Fruit fly (Drosophila melanogaster) whole organism, embryonic: ENCODE measurements around the gene dx.

ENCODE experiments used
- CG10147 ChIP-seq: fragments of 200-800 bp; sonication (Bioruptor generic); optimal IDR thresholded peaks from 2 replicates; lab custom pipeline; 2019; ENCODE audit warnings: missing biosample characterization, mild to moderate bottlenecking, missing genetic modification characterization, moderate library complexity
- CG10543 ChIP-seq: fragments of 200-800 bp; sonication (Bioruptor generic); optimal IDR thresholded peaks from 3 replicates; lab custom pipeline; 2017; ENCODE audit warnings: missing biosample characterization, mild to moderate bottlenecking, missing genetic modification characterization, moderate library complexity
- CG10979 ChIP-seq: fragments of 200-800 bp; sonication (Bioruptor generic); optimal IDR thresholded peaks from 2 replicates; lab custom pipeline; 2018; ENCODE audit warnings: missing biosample characterization, mild to moderate bottlenecking, missing genetic modification characterization, moderate library complexity
- CG11093 ChIP-seq: fragments of 200-800 bp; sonication (Bioruptor generic); IDR thresholded peaks from 3 replicates; pipeline ENCODE4 v1.3.6; 2022; ENCODE audit warnings: missing biosample characterization, missing genetic modification characterization
- CG12942 ChIP-seq: fragments of 200-800 bp; sonication (Bioruptor generic); optimal IDR thresholded peaks from 3 replicates; lab custom pipeline; 2016; ENCODE audit warnings: missing biosample characterization, missing genetic modification characterization
- CG14441 ChIP-seq: fragments of 200-800 bp; sonication (Bioruptor generic); IDR thresholded peaks from 2 replicates; pipeline ENCODE4 v1.3.6; 2022; ENCODE audit warnings: missing biosample characterization, missing genetic modification characterization
- CG14667 ChIP-seq: fragments of 200-800 bp; sonication (Bioruptor generic); IDR thresholded peaks from 2 replicates; pipeline ENCODE4 v1.3.6; 2022; ENCODE audit warnings: missing biosample characterization, missing genetic modification characterization
- CG15073 ChIP-seq: fragments of 200-800 bp; sonication (Bioruptor generic); optimal IDR thresholded peaks from 2 replicates; lab custom pipeline; 2016; ENCODE audit warnings: missing biosample characterization, missing genetic modification characterization
- CG15514 ChIP-seq: fragments of 200-800 bp; sonication (Bioruptor generic); optimal IDR thresholded peaks from 3 replicates; lab custom pipeline; 2017; ENCODE audit warnings: missing biosample characterization, missing genetic modification characterization, mild to moderate bottlenecking, moderate library complexity, missing genetic modification reagents
- CG1647 ChIP-seq: fragments of 200-800 bp; sonication (Bioruptor generic); optimal IDR thresholded peaks from 3 replicates; lab custom pipeline; 2016; ENCODE audit warnings: missing biosample characterization, missing genetic modification characterization
- CG17186 ChIP-seq: fragments of 200-800 bp; sonication (Bioruptor generic); optimal IDR thresholded peaks from 3 replicates; lab custom pipeline; 2017; ENCODE audit warnings: missing biosample characterization, missing genetic modification reagents, missing genetic modification characterization
- CG1792 ChIP-seq: fragments of 200-800 bp; sonication (Bioruptor generic); optimal IDR thresholded peaks from 2 replicates; lab custom pipeline; 2016; ENCODE audit warnings: missing biosample characterization, missing genetic modification characterization
- CG18764 ChIP-seq: fragments of 200-800 bp; sonication (Bioruptor generic); optimal IDR thresholded peaks from 3 replicates; lab custom pipeline; 2016; ENCODE audit warnings: missing biosample characterization, missing genetic modification characterization
- CG3407 ChIP-seq: fragments of 200-800 bp; sonication (Bioruptor generic); optimal IDR thresholded peaks from 2 replicates; lab custom pipeline; 2018; ENCODE audit warnings: missing biosample characterization, mild to moderate bottlenecking, missing genetic modification characterization
- CG34376 ChIP-seq: fragments of 200-800 bp; sonication (Bioruptor generic); optimal IDR thresholded peaks from 2 replicates; lab custom pipeline; 2018; ENCODE audit warnings: missing biosample characterization, mild to moderate bottlenecking, missing genetic modification characterization
- CG3726 ChIP-seq: fragments of 200-800 bp; sonication (Bioruptor generic); IDR thresholded peaks from 3 replicates; pipeline ENCODE4, ENCODE4 v1.3.6; 2022; ENCODE audit warnings: missing biosample characterization, missing genetic modification characterization
- CG4617 ChIP-seq: fragments of 200-800 bp; sonication (Bioruptor generic); optimal IDR thresholded peaks from 3 replicates; lab custom pipeline; 2016; ENCODE audit warnings: missing biosample characterization, missing genetic modification characterization, borderline replicate concordance
- CG4730 ChIP-seq: fragments of 200-800 bp; sonication (Bioruptor generic); IDR thresholded peaks from 2 replicates; pipeline ENCODE4 v1.3.6; 2022; ENCODE audit warnings: missing biosample characterization, missing genetic modification characterization
- CG5953 ChIP-seq: fragments of 200-800 bp; sonication (Bioruptor generic); IDR thresholded peaks from 2 replicates; pipeline ENCODE4 v1.3.6; 2022; ENCODE audit warnings: missing biosample characterization, missing genetic modification characterization
- CG6254 ChIP-seq: fragments of 200-800 bp; sonication (Bioruptor generic); optimal IDR thresholded peaks from 3 replicates; lab custom pipeline; 2017; ENCODE audit warnings: mild to moderate bottlenecking, missing biosample characterization, missing genetic modification reagents, missing genetic modification characterization
- CG6272 ChIP-seq: fragments of 200-800 bp; sonication (Bioruptor generic); IDR thresholded peaks from 2 replicates; pipeline ENCODE4 v1.3.6; 2022; ENCODE audit warnings: missing biosample characterization, missing genetic modification characterization
- CG7928 ChIP-seq: fragments of 200-800 bp; sonication (Bioruptor generic); optimal IDR thresholded peaks from 2 replicates; lab custom pipeline; 2017; ENCODE audit warnings: missing biosample characterization, mild to moderate bottlenecking, missing genetic modification characterization
- CG8359 ChIP-seq: fragments of 200-800 bp; sonication (Bioruptor generic); optimal IDR thresholded peaks from 2 replicates; lab custom pipeline; 2017; ENCODE audit warnings: missing biosample characterization, mild to moderate bottlenecking, missing genetic modification characterization, borderline replicate concordance
- Eip74EF ChIP-seq, 2 experiments: fragments of 200-800 bp in 1 of 2; fragments of >200 bp in 1 of 2; sonication (Bioruptor generic) in 1 of 2; optimal IDR thresholded peaks; 2 replicates each; lab custom pipeline; 2017 to 2019; ENCODE audit warnings: missing biosample characterization in 2 of 2, missing genetic modification characterization in 2 of 2, mild to moderate bottlenecking in 1 of 2, moderate library complexity in 1 of 2
- Fer2 ChIP-seq: fragments of 200-800 bp; sonication (Bioruptor generic); optimal IDR thresholded peaks from 2 replicates; lab custom pipeline; 2018; ENCODE audit warnings: missing biosample characterization, mild to moderate bottlenecking, missing genetic modification characterization, moderate library complexity
- GATAe ChIP-seq: fragments of 200-800 bp; sonication (Bioruptor generic); conservative IDR thresholded peaks from 2 replicates; pipeline ENCODE4 v1.3.6; 2022; ENCODE audit warnings: missing biosample characterization, missing genetic modification characterization
- Gug ChIP-seq: fragments of 200-800 bp; sonication (Bioruptor generic); IDR thresholded peaks from 4 replicates; pipeline ENCODE4 v1.3.6; 2022; ENCODE audit warnings: missing biosample characterization, missing genetic modification characterization
- Hr39 ChIP-seq: fragments of >200 bp; optimal IDR thresholded peaks from 2 replicates; lab custom pipeline; 2017
- Hsf ChIP-seq: fragments of 200-800 bp; sonication (Bioruptor generic); optimal IDR thresholded peaks from 3 replicates; lab custom pipeline; 2016; ENCODE audit warnings: missing biosample characterization, missing genetic modification characterization
- NC2β ChIP-seq: fragments of 200-800 bp; sonication (Bioruptor generic); optimal IDR thresholded peaks from 2 replicates; lab custom pipeline; 2016; ENCODE audit warnings: missing biosample characterization, missing genetic modification characterization
- Nf-YC ChIP-seq: fragments of 200-800 bp; optimal IDR thresholded peaks from 3 replicates; lab custom pipeline; 2019; ENCODE audit warnings: missing biosample characterization, mild to moderate bottlenecking, missing genetic modification characterization, moderate library complexity
- Side ChIP-seq: fragments of 200-800 bp; sonication (Bioruptor generic); optimal IDR thresholded peaks from 2 replicates; lab custom pipeline; 2016; ENCODE audit warnings: missing biosample characterization, missing genetic modification characterization
- Ssrp ChIP-seq: fragments of 200-800 bp; sonication (Bioruptor generic); optimal IDR thresholded peaks from 2 replicates; lab custom pipeline; 2018; ENCODE audit warnings: missing biosample characterization, mild to moderate bottlenecking, missing genetic modification characterization, moderate library complexity
- bbx ChIP-seq: fragments of 200-800 bp; sonication (Bioruptor generic); IDR thresholded peaks from 2 replicates; pipeline ENCODE4 v1.3.6; 2022; ENCODE audit warnings: missing biosample characterization, missing genetic modification characterization; ENCODE audit not compliant: partially characterized antibody
- bigmax ChIP-seq: fragments of 200-800 bp; sonication (Bioruptor generic); optimal IDR thresholded peaks from 2 replicates; lab custom pipeline; 2018; ENCODE audit warnings: missing biosample characterization, mild to moderate bottlenecking, missing genetic modification characterization
- cato ChIP-seq: fragments of 200-800 bp; sonication (Bioruptor generic); optimal IDR thresholded peaks from 2 replicates; lab custom pipeline; 2016; ENCODE audit warnings: missing biosample characterization, missing genetic modification characterization, borderline replicate concordance
- chif ChIP-seq, 2 experiments: fragments of 200-800 bp; sonication (Bioruptor generic); optimal IDR thresholded peaks; 3 replicates each; lab custom pipeline; 2016; ENCODE audit warnings: missing biosample characterization in 2 of 2, missing genetic modification characterization in 2 of 2
- crp ChIP-seq, 2 experiments: fragments of 200-800 bp; sonication (Bioruptor generic); optimal IDR thresholded peaks; 2 replicates in 1 of 2; 3 replicates in 1 of 2; lab custom pipeline; 2017; ENCODE audit warnings: missing biosample characterization in 2 of 2, missing genetic modification characterization in 2 of 2, mild to moderate bottlenecking in 1 of 2, moderate library complexity in 1 of 2
- gem ChIP-seq: fragments of 200-800 bp; sonication (Bioruptor generic); optimal IDR thresholded peaks from 2 replicates; lab custom pipeline; 2019; ENCODE audit warnings: missing biosample characterization, mild to moderate bottlenecking, missing genetic modification characterization, moderate library complexity
- h ChIP-seq: fragments of >200 bp; optimal IDR thresholded peaks from 2 replicates; lab custom pipeline; 2017
- hth ChIP-seq: fragments of >200 bp; optimal IDR thresholded peaks from 2 replicates; lab custom pipeline; 2017; ENCODE audit warnings: inconsistent platforms
- lov ChIP-seq, 2 experiments: fragments of 200-800 bp in 1 of 2; fragments of >200 bp in 1 of 2; sonication (Bioruptor generic) in 1 of 2; IDR thresholded peaks in 1 of 2; optimal IDR thresholded peaks in 1 of 2; 2 replicates in 1 of 2; 3 replicates in 1 of 2; pipeline versions ENCODE4 v1.3.6 to Lab custom; 2017 to 2022; ENCODE audit warnings: missing biosample characterization in 1 of 2, missing genetic modification characterization in 1 of 2
- onecut ChIP-seq: fragments of 200-800 bp; sonication (Bioruptor generic); IDR thresholded peaks from 2 replicates; pipeline ENCODE4 v1.3.6; 2022; ENCODE audit warnings: missing biosample characterization, missing genetic modification characterization
- pb ChIP-seq: fragments of 200-800 bp; sonication (Bioruptor generic); optimal IDR thresholded peaks from 3 replicates; lab custom pipeline; 2016; ENCODE audit warnings: missing biosample characterization, missing genetic modification characterization
- repo ChIP-seq: fragments of 200-800 bp; sonication (Bioruptor generic); optimal IDR thresholded peaks from 2 replicates; lab custom pipeline; 2016; ENCODE audit warnings: missing biosample characterization, missing genetic modification characterization
- sens ChIP-seq: fragments of 200-800 bp; sonication (Bioruptor generic); peaks from one replicate; lab custom pipeline; 2016; ENCODE audit warnings: missing biosample characterization, missing genetic modification characterization
- ssp ChIP-seq: fragments of 200-800 bp; sonication (Bioruptor generic); IDR thresholded peaks from 2 replicates; pipeline ENCODE4 v1.3.6; 2022; ENCODE audit warnings: missing biosample characterization, missing genetic modification characterization
- tin ChIP-seq: fragments of 200-800 bp; sonication (Bioruptor generic); optimal IDR thresholded peaks from 3 replicates; lab custom pipeline; 2016; ENCODE audit warnings: missing biosample characterization, missing genetic modification characterization
- z ChIP-seq: fragments of 200-800 bp; sonication (Bioruptor generic); IDR thresholded peaks from 3 replicates; pipeline ENCODE4 v1.3.6; 2022; ENCODE audit warnings: missing biosample characterization, missing genetic modification characterization

dx gene

DNA sequence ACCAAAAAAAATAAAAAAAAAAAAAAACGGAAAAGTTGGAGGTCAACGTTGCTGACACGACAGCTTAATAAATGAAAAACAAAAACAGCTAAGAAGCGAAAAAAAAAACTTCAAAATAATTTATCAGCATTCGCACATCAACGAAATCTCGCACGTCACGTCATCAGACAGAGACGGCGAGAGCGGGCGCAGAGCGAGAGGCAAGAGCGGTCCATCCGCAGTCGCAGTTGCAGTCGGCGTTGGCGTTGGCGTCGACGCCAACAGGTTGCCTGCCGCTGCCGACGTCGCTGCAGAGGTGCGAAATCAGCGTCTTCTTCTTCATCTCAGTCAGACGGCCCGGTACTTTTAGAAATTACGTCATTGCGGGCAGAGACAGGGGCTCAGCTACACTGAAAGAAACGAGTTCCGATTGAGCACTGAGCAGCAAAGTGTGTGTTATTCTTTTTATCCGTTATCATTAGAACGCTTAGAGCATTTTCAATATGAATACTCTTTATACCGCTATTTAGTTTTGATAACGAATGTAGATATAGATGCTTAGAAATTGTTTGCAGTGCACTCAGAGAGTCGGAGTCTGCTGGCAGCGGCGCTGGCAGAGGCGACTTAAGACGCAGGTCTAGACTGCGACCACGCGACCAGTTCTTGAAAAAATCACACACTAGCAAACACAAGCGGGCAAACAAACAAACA is 15.8 kb downstream of the dx start (continued):
- no peak for TF ChIP-seq hth (lab: Kevin White, UChicago)
- TF ChIP-seq CG8359 (GFP tag; lab: Kevin White, UChicago), result peak; percentile 81
- peak; percentile 96 for TF ChIP-seq Side (GFP tag; lab: Kevin White, UChicago)
- TF ChIP-seq CG18764 (GFP tag; lab: Kevin White, UChicago), result peak; percentile 92
- TF ChIP-seq lov (optimal IDR thresholded peaks at IDR 0.05; lab: Kevin White, UChicago), result no peak
- peak; percentile 95 for TF ChIP-seq lov (GFP tag; IDR thresholded peaks at IDR 0.05; lab: Robert Waterston, UW)
- TF ChIP-seq Hsf, result peak; percentile 95
- TF ChIP-seq cato (GFP tag; lab: Kevin White, UChicago), result peak; percentile 88
- TF ChIP-seq CG6254 (GFP tag; lab: Kevin White, UChicago), result peak; percentile 91
- peak in 1 of 2 experiments; percentile 36 for TF ChIP-seq crp (GFP tag; optimal IDR thresholded peaks at IDR 0.05; lab: Kevin White, UChicago)
- peak; percentile 67 for TF ChIP-seq CG15073 (GFP tag; lab: Kevin White, UChicago)
- peak; percentile 92 for TF ChIP-seq CG3726 (GFP tag; lab: Robert Waterston, UW)
- TF ChIP-seq bigmax (GFP tag; lab: Kevin White, UChicago), result peak; percentile 76
- TF ChIP-seq CG10979 (tag; lab: Kevin White, UChicago), result peak; percentile 94
- TF ChIP-seq CG3407, result peak; percentile 83
- TF ChIP-seq repo (GFP tag; lab: Kevin White, UChicago), result peak; percentile 97
- TF ChIP-seq sens (GFP tag; lab: Kevin White, UChicago), result peak; percentile 99
- TF ChIP-seq Gug (GFP tag; lab: Robert Waterston, UW), result peak; percentile 97
- TF ChIP-seq CG34376, result peak; percentile 95
- TF ChIP-seq Hr39, result no peak
- TF ChIP-seq CG4730 (GFP tag; lab: Robert Waterston, UW), result peak; percentile 90
- TF ChIP-seq pb (GFP tag; lab: Kevin White, UChicago), result peak; percentile 93
- TF ChIP-seq gem, result peak; percentile 94
- peak; percentile 79 for TF ChIP-seq CG7928 (GFP tag; lab: Kevin White, UChicago)
- peak in 1 of 2 experiments; percentile 81 for TF ChIP-seq Eip74EF (GFP tag; optimal IDR thresholded peaks at IDR 0.05; lab: Kevin White, UChicago)
- TF ChIP-seq CG11093, result peak; percentile 91
- peak; percentile 85 for TF ChIP-seq CG5953 (GFP tag; lab: Robert Waterston, UW)
- peak; percentile 96 for TF ChIP-seq CG14441
- TF ChIP-seq CG10543 (GFP tag; lab: Kevin White, UChicago), result peak; percentile 86
- peak; percentile 96 for TF ChIP-seq CG10147 (GFP tag; lab: Kevin White, UChicago)
- peak; percentile 97 for TF ChIP-seq tin
- TF ChIP-seq z (GFP tag; lab: Robert Waterston, UW), result peak; percentile 69; the same call in 2 of the 3 replicates
- peak; percentile 77 for TF ChIP-seq CG17186 (GFP tag; lab: Kevin White, UChicago)
- TF ChIP-seq h (lab: Kevin White, UChicago), result no peak
- TF ChIP-seq CG14667 (GFP tag; lab: Robert Waterston, UW), result peak; percentile 94
- peak; percentile 90 for TF ChIP-seq CG12942 (GFP tag; lab: Kevin White, UChicago)
- peak; percentile 91 for TF ChIP-seq CG15514 (GFP tag; lab: Kevin White, UChicago)
- TF ChIP-seq CG1647 (GFP tag; lab: Kevin White, UChicago), result peak; percentile 97
- peak; percentile 94 for TF ChIP-seq NC2β
- peak; percentile 89 for TF ChIP-seq Ssrp (tag; lab: Kevin White, UChicago)
- TF ChIP-seq Nf-YC (tag; lab: Kevin White, UChicago), result peak; percentile 84
- TF ChIP-seq bbx (GFP tag; lab: Robert Waterston, UW), result no peak
- peak; percentile 92 for TF ChIP-seq CG6272 (GFP tag; lab: Robert Waterston, UW)
- TF ChIP-seq GATAe (GFP tag; lab: Robert Waterston, UW), result peak; percentile 79
- TF ChIP-seq CG1792 (GFP tag; lab: Kevin White, UChicago), result peak; percentile 96
- TF ChIP-seq CG4617 (GFP tag; lab: Kevin White, UChicago), result peak; percentile 73
- TF ChIP-seq ssp (GFP tag; lab: Robert Waterston, UW), result peak; percentile 83
- peak; percentile 93 for TF ChIP-seq onecut (GFP tag; lab: Robert Waterston, UW)
- peak; percentile 94 for TF ChIP-seq Fer2 (tag; lab: Kevin White, UChicago)
- TF ChIP-seq chif (GFP tag; optimal IDR thresholded peaks at IDR 0.05; lab: Kevin White, UChicago), result peak; percentile 93 to 96
